Fruit fly (Drosophila melanogaster): Measurements from ENCODE around the gene gogo.

Gene gogo

DNA sequence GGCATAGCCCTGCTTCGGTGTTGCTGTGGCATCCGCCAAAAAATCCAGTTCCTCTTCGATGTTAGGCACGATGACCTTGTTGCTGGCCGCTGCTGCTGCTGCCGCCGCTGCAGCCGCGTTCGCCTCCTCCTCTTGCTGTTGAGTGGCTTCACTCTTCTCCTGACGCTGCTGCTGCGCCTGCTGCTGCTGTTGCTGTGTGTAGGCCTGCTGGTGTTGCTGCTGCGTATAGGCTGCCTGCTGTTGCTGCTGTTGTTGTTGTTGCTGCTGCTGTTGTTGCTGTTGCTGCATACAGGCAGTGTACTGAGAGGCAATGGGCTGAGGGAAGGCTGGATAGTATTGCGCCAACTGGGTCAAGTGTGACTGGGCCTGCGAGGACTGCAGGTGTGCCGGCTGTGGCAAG lies 57.8 kb downstream of the gogo start:
- no peak for TF ChIP-seq CG1620 (GFP tag; optimal IDR thresholded peaks at IDR 0.05)
- TF ChIP-seq Clk (GFP tag; optimal IDR thresholded peaks at IDR 0.05), result no peak
- TF ChIP-seq CG5204 (GFP tag; optimal IDR thresholded peaks at IDR 0.05), result no peak
- TF ChIP-seq CG11617 (GFP tag; optimal IDR thresholded peaks at IDR 0.05), result no peak
- no peak for TF ChIP-seq CG7045 (GFP tag; optimal IDR thresholded peaks at IDR 0.05)
- no peak for TF ChIP-seq cnc (optimal IDR thresholded peaks at IDR 0.05)
- TF ChIP-seq toe (GFP tag; optimal IDR thresholded peaks at IDR 0.05), result no peak
- TF ChIP-seq CG12768 (GFP tag; optimal IDR thresholded peaks at IDR 0.05), result no peak
- TF ChIP-seq Hr96 (GFP tag; optimal IDR thresholded peaks at IDR 0.05), result no peak
- TF ChIP-seq CG14711 (tag; optimal IDR thresholded peaks at IDR 0.05), result no peak
- TF ChIP-seq kay (GFP tag; ENCODE audit: borderline replicate concordance), result no peak
- TF ChIP-seq Mnt (GFP tag; optimal IDR thresholded peaks at IDR 0.05), result no peak
- TF ChIP-seq Crg-1 (GFP tag; optimal IDR thresholded peaks at IDR 0.05), result no peak
- no peak for TF ChIP-seq ovo (GFP tag; optimal IDR thresholded peaks at IDR 0.05)
- TF ChIP-seq CG7101 (tag; optimal IDR thresholded peaks at IDR 0.05), result no peak
- no peak for TF ChIP-seq cic (GFP tag; optimal IDR thresholded peaks at IDR 0.05)
- TF ChIP-seq CG33017 (tag; optimal IDR thresholded peaks at IDR 0.05), result no peak
- TF ChIP-seq tj (GFP tag; optimal IDR thresholded peaks at IDR 0.05), result no peak
- TF ChIP-seq pad (GFP tag; optimal IDR thresholded peaks at IDR 0.05), result no peak

- TF ChIP-seq cnc (optimal IDR thresholded peaks at IDR 0.05), result no peak
- no peak for TF ChIP-seq CG14711 (tag; optimal IDR thresholded peaks at IDR 0.05)
- no peak for TF ChIP-seq Hr96 (GFP tag; optimal IDR thresholded peaks at IDR 0.05)
- TF ChIP-seq CG5204 (GFP tag; optimal IDR thresholded peaks at IDR 0.05), result no peak
- TF ChIP-seq CG33017 (tag; optimal IDR thresholded peaks at IDR 0.05), result no peak
- TF ChIP-seq Clk (GFP tag; optimal IDR thresholded peaks at IDR 0.05), result no peak
- TF ChIP-seq tj (GFP tag; optimal IDR thresholded peaks at IDR 0.05), result no peak
- no peak for TF ChIP-seq pad (GFP tag; optimal IDR thresholded peaks at IDR 0.05)
- no peak for TF ChIP-seq CG11617 (GFP tag; optimal IDR thresholded peaks at IDR 0.05)
- TF ChIP-seq CG1620 (GFP tag; optimal IDR thresholded peaks at IDR 0.05), result no peak
- no peak for TF ChIP-seq toe (GFP tag; optimal IDR thresholded peaks at IDR 0.05)
- no peak for TF ChIP-seq kay (GFP tag; ENCODE audit: borderline replicate concordance)
- no peak for TF ChIP-seq Mnt (GFP tag; optimal IDR thresholded peaks at IDR 0.05)
Measured at dm6 chr3L:20231369-20231768, 63.6 kb downstream of the gogo start, which contains the start of gene CG13813. TSS of gene CG13813 (plus strand) at chr3L:20231669.

DNA sequence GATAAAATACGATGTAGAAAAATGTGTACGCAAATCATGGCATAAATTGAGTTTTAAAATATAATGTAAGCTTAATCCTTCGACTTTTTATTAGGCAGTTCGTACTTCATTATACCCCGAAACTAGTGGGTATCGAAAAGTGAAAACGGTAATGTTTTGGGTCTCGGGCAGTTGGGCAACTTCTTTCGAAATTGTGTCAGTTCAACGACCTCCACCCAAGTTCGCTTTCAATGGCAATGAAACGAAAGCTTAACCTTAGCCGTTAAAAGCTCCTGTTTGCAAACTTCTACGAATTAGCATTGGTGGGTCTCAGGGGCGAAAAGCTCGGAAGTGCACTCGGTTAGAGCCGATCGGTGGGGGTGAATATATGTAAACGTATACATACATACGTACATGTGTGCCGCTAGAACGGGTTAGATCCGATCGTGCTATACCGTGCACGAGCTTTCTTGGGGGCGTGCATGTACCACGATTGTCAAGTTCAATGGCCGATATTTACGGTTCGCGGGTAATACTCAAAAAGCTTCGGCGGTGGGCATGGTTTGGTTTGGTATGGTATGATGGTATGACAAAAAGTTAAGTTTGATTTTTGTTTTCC lies 64.7 kb downstream of the gogo start:
- peak; percentile 57 for TF ChIP-seq Mnt (GFP tag; optimal IDR thresholded peaks at IDR 0.05)
- peak; percentile 1 for TF ChIP-seq toe (GFP tag; optimal IDR thresholded peaks at IDR 0.05)
- peak; percentile 70 for TF ChIP-seq ovo (GFP tag; optimal IDR thresholded peaks at IDR 0.05)
- TF ChIP-seq Hr96 (GFP tag; optimal IDR thresholded peaks at IDR 0.05), result no peak
- TF ChIP-seq CG11617 (GFP tag; optimal IDR thresholded peaks at IDR 0.05), result no peak
- peak; percentile 33 for TF ChIP-seq bab1 (GFP tag; optimal IDR thresholded peaks at IDR 0.05)
- no peak for TF ChIP-seq CG14711 (tag; optimal IDR thresholded peaks at IDR 0.05)
- TF ChIP-seq CG7045 (GFP tag; optimal IDR thresholded peaks at IDR 0.05), result no peak
- no peak for TF ChIP-seq CG1620 (GFP tag; optimal IDR thresholded peaks at IDR 0.05)
- peak; percentile 85 for TF ChIP-seq cic (GFP tag; optimal IDR thresholded peaks at IDR 0.05)
- TF ChIP-seq CG12768 (GFP tag; optimal IDR thresholded peaks at IDR 0.05), result peak; percentile 49
- TF ChIP-seq pad (GFP tag; optimal IDR thresholded peaks at IDR 0.05), result peak; percentile 46
- peak; percentile 33 for TF ChIP-seq CG33017 (tag; optimal IDR thresholded peaks at IDR 0.05)

DNA sequence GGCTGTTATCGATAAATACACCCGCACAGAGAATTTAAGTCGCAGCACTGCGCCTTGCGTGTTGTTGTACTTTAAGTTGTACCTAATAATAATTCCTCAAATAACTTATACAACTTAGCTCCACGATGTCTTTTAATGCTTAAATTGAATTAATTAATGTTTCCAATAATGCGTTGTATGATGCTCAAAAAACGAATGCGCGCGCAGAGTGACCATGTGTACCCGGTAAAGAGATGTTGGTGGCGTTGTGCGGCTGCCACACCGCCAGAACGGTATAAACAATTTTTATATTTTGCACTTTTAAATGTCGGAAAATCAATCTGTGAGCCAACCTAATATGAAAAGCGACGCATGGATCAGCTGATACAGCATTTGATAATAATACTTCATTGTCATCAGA lies 68.8 kb downstream of the gogo start:
- TF ChIP-seq bab1 (GFP tag; optimal IDR thresholded peaks at IDR 0.05) (peak; percentile 36), pad (GFP tag; optimal IDR thresholded peaks at IDR 0.05) (no peak)

DNA sequence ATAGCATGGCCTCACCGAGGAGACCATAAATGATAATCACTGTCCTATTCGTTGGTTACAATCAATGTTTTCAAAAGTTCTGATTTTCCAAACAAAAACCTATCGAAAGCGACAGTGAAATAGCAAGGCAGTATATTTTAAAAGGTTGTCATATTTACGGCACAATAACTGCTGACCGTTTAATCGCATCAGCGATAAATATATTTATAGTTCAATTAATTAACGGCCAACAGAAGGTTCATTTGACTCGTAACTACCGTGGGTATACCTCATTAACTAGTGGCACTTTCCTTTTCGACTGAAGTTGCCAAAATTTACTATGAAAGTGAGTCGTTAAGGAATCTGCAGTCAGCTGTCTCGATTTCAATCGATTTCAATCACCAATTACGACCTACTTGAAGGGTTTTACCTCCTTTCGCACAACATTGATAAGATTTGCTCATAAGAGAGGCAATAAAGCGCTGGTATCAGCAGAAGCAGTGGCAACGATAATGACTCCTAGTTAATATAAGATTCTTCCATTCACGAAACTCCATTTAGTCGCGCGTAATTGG lies 71.5 kb downstream of the gogo start, which contains the start of gene CG17147:
Gene CG17147, plus strand, starts transcription at position 535 of the 554 bp plus-strand sequence.
- TF ChIP-seq Hr96 (GFP tag; optimal IDR thresholded peaks at IDR 0.05), result no peak
- no peak for TF ChIP-seq Crg-1 (GFP tag; optimal IDR thresholded peaks at IDR 0.05)
- TF ChIP-seq CG5204 (GFP tag; optimal IDR thresholded peaks at IDR 0.05), result no peak
- TF ChIP-seq cnc (optimal IDR thresholded peaks at IDR 0.05), result no peak
- TF ChIP-seq CG14711 (tag; optimal IDR thresholded peaks at IDR 0.05), result no peak
- TF ChIP-seq cic (GFP tag; optimal IDR thresholded peaks at IDR 0.05), result no peak
- no peak for TF ChIP-seq CG12768 (GFP tag; optimal IDR thresholded peaks at IDR 0.05)
- no peak for TF ChIP-seq ovo (GFP tag; optimal IDR thresholded peaks at IDR 0.05)
- TF ChIP-seq CG1620 (GFP tag; optimal IDR thresholded peaks at IDR 0.05), result no peak

DNA sequence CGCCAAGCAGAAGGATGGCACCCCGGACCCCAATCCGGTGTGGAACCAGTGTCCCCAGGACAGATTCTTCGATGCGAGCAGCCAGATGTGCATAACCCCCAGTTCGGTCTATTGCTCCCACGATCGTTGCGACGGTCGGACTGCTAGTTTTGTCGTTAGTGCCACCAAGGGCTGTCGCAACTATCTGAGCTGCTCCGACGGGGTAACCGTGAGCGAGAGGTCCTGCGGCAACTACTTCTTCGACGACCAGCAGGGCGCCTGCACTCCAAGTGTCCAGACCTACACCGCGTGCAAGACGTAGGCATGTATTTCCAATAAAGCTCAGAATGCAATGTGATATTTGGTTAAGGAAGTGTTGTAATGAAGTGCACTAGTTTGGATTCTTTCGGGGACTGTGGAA lies 72.3 kb downstream of the gogo start:
- TF ChIP-seq CG1620 (GFP tag; optimal IDR thresholded peaks at IDR 0.05) (no peak), CG33017 (tag; optimal IDR thresholded peaks at IDR 0.05) (no peak), CG7101 (tag; optimal IDR thresholded peaks at IDR 0.05) (no peak), cnc (optimal IDR thresholded peaks at IDR 0.05) (no peak), CG5204 (GFP tag; optimal IDR thresholded peaks at IDR 0.05) (no peak), CG12768 (GFP tag; optimal IDR thresholded peaks at IDR 0.05) (no peak), Mnt (GFP tag; optimal IDR thresholded peaks at IDR 0.05) (no peak), cic (GFP tag; optimal IDR thresholded peaks at IDR 0.05) (no peak), CG7045 (GFP tag; optimal IDR thresholded peaks at IDR 0.05) (no peak), CG11617 (GFP tag; optimal IDR thresholded peaks at IDR 0.05) (no peak), Hr96 (GFP tag; optimal IDR thresholded peaks at IDR 0.05) (no peak), pad (GFP tag; optimal IDR thresholded peaks at IDR 0.05) (no peak), ovo (GFP tag; optimal IDR thresholded peaks at IDR 0.05) (no peak), Crg-1 (GFP tag; optimal IDR thresholded peaks at IDR 0.05) (no peak), tj (GFP tag; optimal IDR thresholded peaks at IDR 0.05) (no peak), Clk (GFP tag; optimal IDR thresholded peaks at IDR 0.05) (no peak), toe (GFP tag; optimal IDR thresholded peaks at IDR 0.05) (no peak), kay (GFP tag; ENCODE audit: borderline replicate concordance) (no peak)

All from whole organism, adult.